Fruit fly (Drosophila melanogaster): ENCODE data around the gene CG34164.

CG34164 gene

DNA sequence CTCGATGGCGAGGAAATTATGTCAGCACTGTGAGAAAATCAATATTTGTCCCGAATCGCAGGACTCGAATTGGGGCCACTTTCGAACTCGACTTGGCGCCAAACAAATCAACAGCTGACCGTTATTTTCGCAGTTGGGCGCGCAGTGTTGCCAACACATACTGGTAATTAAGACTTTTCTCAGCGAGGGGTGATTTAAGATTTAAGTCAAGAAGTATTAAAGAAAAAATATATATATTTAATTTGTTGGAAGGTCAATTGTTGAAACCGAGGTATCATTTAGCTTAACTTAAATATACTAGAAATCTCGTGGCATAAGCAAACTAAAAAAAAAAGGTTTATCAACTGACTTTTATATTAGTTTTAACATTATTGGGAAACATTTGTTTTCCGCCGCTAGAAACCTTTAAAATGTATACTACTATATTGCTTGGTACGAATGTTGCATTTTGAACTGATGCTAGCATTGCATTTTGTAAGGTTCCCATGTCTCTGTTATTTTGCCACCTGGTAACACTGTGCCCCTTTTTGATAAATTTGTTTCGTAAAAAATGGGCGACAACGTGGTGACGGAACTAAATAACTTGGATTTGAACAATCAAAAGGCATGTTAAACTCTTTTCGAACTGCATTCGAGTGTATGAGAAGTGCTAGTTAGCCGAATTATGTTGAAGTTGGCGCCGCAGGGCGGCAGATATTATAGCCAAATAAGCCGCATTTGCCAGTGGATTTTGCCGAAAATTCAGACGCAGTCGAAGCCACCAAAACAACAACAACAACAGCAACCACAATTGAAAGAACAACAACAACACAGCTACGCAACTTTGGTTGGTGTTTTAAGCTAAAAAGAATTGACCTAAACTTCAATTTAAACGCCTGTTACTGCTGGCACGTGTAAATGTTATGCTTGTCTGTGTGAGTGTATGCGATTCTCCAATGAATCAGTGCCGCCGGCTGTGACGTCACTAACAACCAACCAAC, 47.4 kb downstream of the CG34164 start, which contains the start of the genes Patsas and ThrRS (continued):
- TF ChIP-seq vri (GFP tag; optimal IDR thresholded peaks at IDR 0.05), result no peak
- TF ChIP-seq Lpt (GFP tag; optimal IDR thresholded peaks at IDR 0.05), result peak; percentile 80
- no peak for TF ChIP-seq achi (GFP tag; optimal IDR thresholded peaks at IDR 0.05)
- no peak for TF ChIP-seq Blimp-1 (GFP tag; optimal IDR thresholded peaks at IDR 0.05)
- TF ChIP-seq fkh (GFP tag; optimal IDR thresholded peaks at IDR 0.05), result no peak
- no peak for TF ChIP-seq CG6854 (GFP tag; optimal IDR thresholded peaks at IDR 0.05)
- TF ChIP-seq Smox (GFP tag; optimal IDR thresholded peaks at IDR 0.05), result no peak
- TF ChIP-seq Sox14 (GFP tag; optimal IDR thresholded peaks at IDR 0.05), result peak; percentile 81
- TF ChIP-seq CG31627 (GFP tag; optimal IDR thresholded peaks at IDR 0.05), result peak; percentile 83
- TF ChIP-seq spab (GFP tag; optimal IDR thresholded peaks at IDR 0.05), result no peak
- TF ChIP-seq Sox15 (GFP tag; optimal IDR thresholded peaks at IDR 0.05), result peak; percentile 76
- no peak for TF ChIP-seq Ets21C (GFP tag; optimal IDR thresholded peaks at IDR 0.05)
- peak; percentile 82 for TF ChIP-seq Hr39 (GFP tag; optimal IDR thresholded peaks at IDR 0.05)
- TF ChIP-seq net (GFP tag; optimal IDR thresholded peaks at IDR 0.05), result peak; percentile 75
- TF ChIP-seq CG3032 (tag; optimal IDR thresholded peaks at IDR 0.05), result peak; percentile 83
- peak; percentile 81 for TF ChIP-seq esn (GFP tag; optimal IDR thresholded peaks at IDR 0.05)
- TF ChIP-seq Eip75B (GFP tag; optimal IDR thresholded peaks at IDR 0.05), result no peak

DNA sequence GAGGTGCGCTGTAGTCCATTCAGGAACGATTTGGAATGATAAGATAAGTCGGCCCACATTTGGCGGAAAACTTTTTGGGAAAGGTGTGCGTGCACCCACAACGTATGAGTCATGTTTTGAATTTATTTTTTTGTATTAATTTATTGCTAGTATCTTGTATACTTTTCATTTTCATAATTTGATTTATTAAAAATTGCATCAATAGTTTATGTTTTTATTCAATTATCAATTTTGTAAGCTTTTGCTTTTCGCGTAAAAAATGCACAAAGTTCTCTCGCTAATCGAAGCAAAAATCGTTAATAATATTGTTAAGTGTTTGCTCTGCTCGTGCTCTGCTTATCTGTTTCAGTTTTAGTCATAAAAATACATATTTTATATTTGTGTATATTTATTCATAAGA, 50.9 kb downstream of the CG34164 start:
- TF ChIP-seq CG6854 (GFP tag; optimal IDR thresholded peaks at IDR 0.05), result no peak
- no peak for TF ChIP-seq Eip93F (GFP tag; optimal IDR thresholded peaks at IDR 0.05)
- no peak for TF ChIP-seq Hr39 (GFP tag; optimal IDR thresholded peaks at IDR 0.05)
- no peak for TF ChIP-seq net (GFP tag; optimal IDR thresholded peaks at IDR 0.05)
- TF ChIP-seq lz (GFP tag; optimal IDR thresholded peaks at IDR 0.05), result no peak
- TF ChIP-seq CG8119 (GFP tag; IDR thresholded peaks at IDR 0.05), result no peak
- TF ChIP-seq CG8319 (GFP tag; optimal IDR thresholded peaks at IDR 0.05), result no peak
- TF ChIP-seq CG32006 (GFP tag; optimal IDR thresholded peaks at IDR 0.05), result no peak
- no peak for TF ChIP-seq CG9139 (GFP tag; optimal IDR thresholded peaks at IDR 0.05)
- TF ChIP-seq Ets96B (tag; optimal IDR thresholded peaks at IDR 0.05), result no peak
- TF ChIP-seq Hr4 (GFP tag; optimal IDR thresholded peaks at IDR 0.05), result no peak

Data from whole organism, prepupa.